Fruit fly (Drosophila melanogaster) whole organism, wandering third instar larva: ENCODE measurements around the gene Tap42.

Source experiments
- Abd-B ChIP-seq: fragments of >200 bp; optimal IDR thresholded peaks from 2 replicates; lab custom pipeline; 2017; ENCODE audit warnings: missing biosample characterization, missing genetic modification characterization
- Dfd ChIP-seq: fragments of >200 bp; optimal IDR thresholded peaks from 2 replicates; lab custom pipeline; 2017; ENCODE audit warnings: missing biosample characterization, missing genetic modification characterization
- GATAd ChIP-seq: sonication (Bioruptor generic); optimal IDR thresholded peaks from 2 replicates; lab custom pipeline; 2016; ENCODE audit warnings: missing biosample characterization, missing genetic modification characterization
- Hr78 ChIP-seq: fragments of >200 bp; optimal IDR thresholded peaks from 2 replicates; lab custom pipeline; 2017; ENCODE audit warnings: missing biosample characterization, missing genetic modification characterization
- Jra ChIP-seq: sonication (Bioruptor generic); optimal IDR thresholded peaks from 2 replicates; lab custom pipeline; 2016; ENCODE audit warnings: missing biosample characterization, missing genetic modification characterization
- N ChIP-seq: fragments of >200 bp; optimal IDR thresholded peaks from 2 replicates; lab custom pipeline; 2018; ENCODE audit warnings: missing biosample characterization, missing external identifiers, missing genetic modification characterization
- brk ChIP-seq: fragments of 200-800 bp; sonication (Bioruptor generic); optimal IDR thresholded peaks from 2 replicates; lab custom pipeline; 2016; ENCODE audit warnings: missing biosample characterization, mild to moderate bottlenecking, missing genetic modification characterization
- dl ChIP-seq, 2 experiments: fragments of 175-275, 200-275 bp in 1 of 2; fragments of 200-275 bp in 1 of 2; sonication (Bioruptor generic); optimal IDR thresholded peaks; lab custom pipeline; 2018; ENCODE audit warnings: mild to moderate bottlenecking in 2 of 2, missing biosample characterization in 2 of 2, missing genetic modification characterization in 2 of 2, moderate library complexity in 2 of 2; ENCODE audit not compliant: partially characterized antibody in 2 of 2, insufficient read depth in 1 of 2
- dsf ChIP-seq: sonication (Bioruptor generic); optimal IDR thresholded peaks from 2 replicates; lab custom pipeline; 2016; ENCODE audit warnings: missing biosample characterization, missing genetic modification characterization, borderline replicate concordance
- lola ChIP-seq: fragments of >200 bp; optimal IDR thresholded peaks from 2 replicates; lab custom pipeline; 2017; ENCODE audit warnings: missing biosample characterization, missing genetic modification characterization
- pan ChIP-seq: fragments of >200 bp; optimal IDR thresholded peaks from 2 replicates; lab custom pipeline; 2017
- psq ChIP-seq: fragments of 200-800 bp; sonication (Bioruptor generic); optimal IDR thresholded peaks from 3 replicates; lab custom pipeline; 2017; ENCODE audit warnings: missing biosample characterization, mild to moderate bottlenecking, missing genetic modification characterization, moderate library complexity
- rgr ChIP-seq: fragments of 200-800 bp; sonication (Bioruptor generic); optimal IDR thresholded peaks from 3 replicates; lab custom pipeline; 2016; ENCODE audit warnings: missing biosample characterization, mild to moderate bottlenecking, missing genetic modification characterization
- usp ChIP-seq: fragments of >200 bp; optimal IDR thresholded peaks from 2 replicates; lab custom pipeline; 2017; ENCODE audit warnings: missing biosample characterization, missing genetic modification characterization

DNA sequence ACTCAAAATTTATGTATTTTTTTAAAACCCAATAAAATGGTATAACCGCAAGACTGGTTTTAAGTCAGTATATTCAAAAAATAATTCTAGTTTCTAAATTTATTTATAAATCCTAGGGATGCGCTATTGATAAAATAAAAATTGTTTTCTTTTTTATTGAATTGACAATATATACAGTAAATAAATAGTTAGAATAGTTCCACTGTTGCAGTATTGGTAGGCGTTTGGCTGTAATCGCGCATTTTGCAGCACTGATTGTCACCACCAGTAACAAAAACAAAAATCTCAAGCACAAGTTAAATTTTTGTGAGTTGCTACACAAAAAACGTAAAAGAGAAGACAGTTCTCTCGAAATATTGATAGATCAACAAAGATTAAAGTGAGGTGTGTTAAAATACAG, 1.5 kb downstream of the Tap42 start, which contains the start of gene CG31855:
- peak; percentile 75 for TF ChIP-seq psq (GFP tag; lab: Kevin White, UChicago)
- TF ChIP-seq Dfd (GFP tag; lab: Kevin White, UChicago), result no peak
- TF ChIP-seq rgr (GFP tag; lab: Kevin White, UChicago), result peak; percentile 90
- TF ChIP-seq dl (GFP tag; optimal IDR thresholded peaks at IDR 0.05; lab: Kevin White, UChicago; ENCODE audit: insufficient read depth in 1 of 2, partially characterized antibody in 2 of 2), result no peak
- no peak for TF ChIP-seq pan
- peak; percentile 88 for TF ChIP-seq brk
- no peak for TF ChIP-seq Hr78
- no peak for TF ChIP-seq N (GFP tag; lab: Kevin White, UChicago)
- peak; percentile 67 for TF ChIP-seq GATAd (GFP tag; lab: Kevin White, UChicago)
- no peak for TF ChIP-seq Abd-B (GFP tag; lab: Kevin White, UChicago)
- TF ChIP-seq Jra (GFP tag; lab: Kevin White, UChicago), result peak; percentile 85
- TF ChIP-seq usp (GFP tag; lab: Kevin White, UChicago), result no peak
- no peak for TF ChIP-seq lola
- TF ChIP-seq dsf, result peak; percentile 85
